Worm (Caenorhabditis elegans) whole organism, young adult: ENCODE measurements around the gene Y49E10.27.
A peak's percentile ranks its signal among the peaks of the same experiment; 100 is the strongest.

ENCODE experiments used
- B0035.1 ChIP-seq: sonication (generic microtip); optimal IDR thresholded peaks from 2 replicates; lab custom pipeline; 2016; ENCODE audit warnings: missing genetic modification characterization, mild to moderate bottlenecking, missing compliant biosample characterization, missing genotype, missing genetic modification reagents
- B0261.1 ChIP-seq: sonication (generic microtip); optimal IDR thresholded peaks from 2 replicates; lab custom pipeline; 2016; ENCODE audit warnings: mild to moderate bottlenecking, missing genetic modification characterization, moderate library complexity, missing compliant biosample characterization
- B0336.3 ChIP-seq: fragments of 200-800 bp; sonication (Bioruptor generic); IDR thresholded peaks from 2 replicates; pipeline ENCODE4 v1.3.6; 2022; ENCODE audit warnings: missing genetic modification characterization, missing compliant biosample characterization
- D2030.7 ChIP-seq: fragments of 200-800 bp; sonication (Bioruptor generic); IDR thresholded peaks from 2 replicates; pipeline ENCODE4 v1.3.6; 2022; ENCODE audit warnings: missing genetic modification reagents, missing genetic modification characterization, missing compliant biosample characterization
- F52B5.7 ChIP-seq: sonication (generic microtip); optimal IDR thresholded peaks from 2 replicates; lab custom pipeline; 2016; ENCODE audit warnings: mild to moderate bottlenecking, missing genetic modification characterization, missing compliant biosample characterization
- F55B11.4 ChIP-seq: sonication (generic microtip); optimal IDR thresholded peaks from 2 replicates; lab custom pipeline; 2016; ENCODE audit warnings: missing compliant biosample characterization, missing genetic modification characterization, borderline replicate concordance; ENCODE audit not compliant: insufficient read depth
- K12H6.12 ChIP-seq: fragments of 200-800 bp; sonication (Bioruptor generic); optimal IDR thresholded peaks from 2 replicates; lab custom pipeline; 2018; ENCODE audit warnings: mild to moderate bottlenecking, missing genetic modification characterization, missing compliant biosample characterization
- T07F8.4 ChIP-seq: sonication (generic microtip); optimal IDR thresholded peaks from 2 replicates; lab custom pipeline; 2016; ENCODE audit warnings: mild to moderate bottlenecking, missing genetic modification characterization, moderate library complexity, missing compliant biosample characterization
- Y67H2A.10 ChIP-seq: fragments of 200-800 bp; sonication (Bioruptor generic); conservative IDR thresholded peaks from 2 replicates; pipeline ENCODE4 v1.3.6; 2022; ENCODE audit warnings: missing genetic modification reagents, missing genetic modification characterization, missing compliant biosample characterization
- Y79H2A.3 ChIP-seq: fragments of 200-800 bp; sonication (Bioruptor generic); conservative IDR thresholded peaks from 2 replicates; pipeline ENCODE4 v1.3.6; 2022; ENCODE audit warnings: missing genetic modification reagents, missing genetic modification characterization, missing compliant biosample characterization
- ama-1 ChIP-seq, 3 experiments: fragments of 150-350 bp in 1 of 3; sonication (generic microtip) in 2 of 3; optimal IDR thresholded peaks; 2 replicates each; lab custom pipeline; 2014 to 2018; ENCODE audit warnings: missing biosample characterization in 2 of 3, missing genetic modification characterization in 2 of 3, missing genetic modification reagents in 2 of 3
- attf-5 ChIP-seq: fragments of 200-800 bp; sonication (Bioruptor generic); optimal IDR thresholded peaks from 2 replicates; lab custom pipeline; 2018; ENCODE audit warnings: mild to moderate bottlenecking, missing genetic modification characterization, missing compliant biosample characterization
- attf-6 ChIP-seq: fragments of 200-800 bp; sonication (Bioruptor generic); IDR thresholded peaks from 2 replicates; pipeline ENCODE4 v1.3.6; 2022; ENCODE audit warnings: missing genetic modification reagents, missing genetic modification characterization, missing compliant biosample characterization
- bed-2 ChIP-seq: fragments of 200-800 bp; sonication (Bioruptor generic); IDR thresholded peaks from 2 replicates; pipeline ENCODE4 v1.3.6; 2022; ENCODE audit warnings: missing genetic modification reagents, missing genetic modification characterization, missing compliant biosample characterization
- cebp-1 ChIP-seq, 2 experiments: fragments of 200-800 bp in 1 of 2; sonication (Bioruptor generic) in 1 of 2; sonication (generic microtip) in 1 of 2; IDR thresholded peaks in 1 of 2; optimal IDR thresholded peaks in 1 of 2; 2 replicates each; pipeline versions ENCODE4 v1.3.6 to Lab custom; 2017 to 2022; ENCODE audit warnings: missing compliant biosample characterization in 2 of 2, missing genetic modification characterization in 2 of 2, mild to moderate bottlenecking in 1 of 2, missing genetic modification reagents in 1 of 2, moderate library complexity in 1 of 2
- die-1 ChIP-seq: sonication (generic microtip); optimal IDR thresholded peaks from 2 replicates; lab custom pipeline; 2016; ENCODE audit warnings: missing genotype, mild to moderate bottlenecking, missing genetic modification characterization, missing compliant biosample characterization
- dpl-1 ChIP-seq: fragments of 150-350 bp; optimal IDR thresholded peaks from 2 replicates; lab custom pipeline; 2014; ENCODE audit warnings: missing biosample characterization, missing genetic modification reagents, missing genetic modification characterization
- efl-1 ChIP-seq: fragments of 150-350 bp; optimal IDR thresholded peaks from 2 replicates; lab custom pipeline; 2014; ENCODE audit warnings: missing biosample characterization, missing genetic modification reagents, missing genetic modification characterization
- ekl-4 ChIP-seq: fragments of 200-800 bp; sonication (Bioruptor generic); IDR thresholded peaks from 2 replicates; pipeline ENCODE4 v1.3.6; 2022; ENCODE audit warnings: missing genetic modification reagents, missing genetic modification characterization, missing compliant biosample characterization
- fkh-3 ChIP-seq: sonication (generic microtip); optimal IDR thresholded peaks from 2 replicates; lab custom pipeline; 2016; ENCODE audit warnings: mild to moderate bottlenecking, missing genetic modification characterization, missing compliant biosample characterization
- gei-17 ChIP-seq: fragments of 200-800 bp; sonication (Bioruptor generic); optimal IDR thresholded peaks from 2 replicates; lab custom pipeline; 2018; ENCODE audit warnings: mild to moderate bottlenecking, missing genetic modification characterization, missing compliant biosample characterization
- him-1 ChIP-seq: sonication (generic microtip); optimal IDR thresholded peaks from 2 replicates; lab custom pipeline; 2016; ENCODE audit warnings: missing genotype, missing genetic modification reagents, missing genetic modification characterization, missing compliant biosample characterization
- hlh-12 ChIP-seq: sonication (generic microtip); optimal IDR thresholded peaks from 2 replicates; lab custom pipeline; 2016; ENCODE audit warnings: missing genetic modification characterization, missing compliant biosample characterization
- hlh-26 ChIP-seq: fragments of 200-800 bp; sonication (Bioruptor generic); conservative IDR thresholded peaks from 2 replicates; pipeline ENCODE4 v1.3.6; 2022; ENCODE audit warnings: missing genetic modification reagents, missing genetic modification characterization, missing compliant biosample characterization
- hrde-1 ChIP-seq: sonication (generic microtip); optimal IDR thresholded peaks from 2 replicates; lab custom pipeline; 2016; ENCODE audit warnings: missing genetic modification characterization, mild to moderate bottlenecking, missing compliant biosample characterization, moderate library complexity, missing genotype, missing genetic modification reagents, borderline replicate concordance
- hsf-1 ChIP-seq: fragments of 200-800 bp; sonication (Bioruptor generic); IDR thresholded peaks from 2 replicates; pipeline ENCODE4 v1.3.6; 2022; ENCODE audit warnings: missing genetic modification reagents, missing genetic modification characterization, missing compliant biosample characterization
- let-526 ChIP-seq: fragments of 200-800 bp; sonication (Bioruptor generic); IDR thresholded peaks from 2 replicates; pipeline ENCODE4 v1.3.6; 2022; ENCODE audit warnings: missing genetic modification reagents, missing genetic modification characterization, missing compliant biosample characterization
- lin-35 ChIP-seq, 3 experiments: fragments of 150-350 bp in 2 of 3; sonication (generic microtip) in 1 of 3; optimal IDR thresholded peaks; 2 replicates each; lab custom pipeline; 2014 to 2018; ENCODE audit warnings: missing biosample characterization in 3 of 3, missing genetic modification characterization in 3 of 3, missing genetic modification reagents in 3 of 3
- lin-54 ChIP-seq: fragments of 200-800 bp; sonication (Bioruptor generic); optimal IDR thresholded peaks from 2 replicates; lab custom pipeline; 2018; ENCODE audit warnings: mild to moderate bottlenecking, missing genetic modification characterization, missing compliant biosample characterization
- madf-8 ChIP-seq: fragments of 200-800 bp; sonication (Bioruptor generic); conservative IDR thresholded peaks from 2 replicates; pipeline ENCODE4 v1.3.6; 2022; ENCODE audit warnings: missing genetic modification reagents, missing genetic modification characterization, missing compliant biosample characterization
- nfyb-1 ChIP-seq: fragments of 200-800 bp; sonication (Bioruptor generic); IDR thresholded peaks from 2 replicates; pipeline ENCODE4 v1.3.6; 2022; ENCODE audit warnings: missing genetic modification reagents, missing genetic modification characterization, missing compliant biosample characterization
- nhr-179 ChIP-seq: sonication (generic microtip); optimal IDR thresholded peaks from 2 replicates; lab custom pipeline; 2016; ENCODE audit warnings: mild to moderate bottlenecking, missing genetic modification characterization, missing compliant biosample characterization
- nhr-90 ChIP-seq: sonication (generic microtip); optimal IDR thresholded peaks from 2 replicates; lab custom pipeline; 2016; ENCODE audit warnings: missing genotype, mild to moderate bottlenecking, missing genetic modification characterization, missing compliant biosample characterization
- repo-1 ChIP-seq: sonication (generic microtip); optimal IDR thresholded peaks from 2 replicates; lab custom pipeline; 2017; ENCODE audit warnings: mild to moderate bottlenecking, missing genetic modification characterization, missing compliant biosample characterization
- rpc-1 ChIP-seq, 2 experiments: fragments of 150-350 bp in 1 of 2; sonication (generic microtip) in 1 of 2; optimal IDR thresholded peaks; 2 replicates each; lab custom pipeline; 2014 to 2018; ENCODE audit warnings: missing biosample characterization in 1 of 2, missing genetic modification characterization in 1 of 2, missing genetic modification reagents in 1 of 2, missing genotype in 1 of 2
- sdz-38 ChIP-seq: sonication (generic microtip); optimal IDR thresholded peaks from 2 replicates; lab custom pipeline; 2016; ENCODE audit warnings: missing genotype, missing genetic modification characterization, missing compliant biosample characterization
- snpc-3.4 ChIP-seq: sonication (generic microtip); optimal IDR thresholded peaks from 2 replicates; lab custom pipeline; 2017; ENCODE audit warnings: missing genetic modification characterization, mild to moderate bottlenecking, missing compliant biosample characterization, antibody characterized with exemption, moderate library complexity, missing genotype, missing genetic modification reagents
- snpc-4 ChIP-seq, 5 experiments: fragments of 150-350 bp in 1 of 5; sonication (generic microtip) in 4 of 5; optimal IDR thresholded peaks; 2 replicates each; lab custom pipeline; 2014 to 2018; ENCODE audit warnings: missing genetic modification characterization in 5 of 5, missing biosample characterization in 3 of 5, antibody characterized with exemption in 2 of 5, mild to moderate bottlenecking in 2 of 5, missing compliant biosample characterization in 2 of 5, missing genotype in 2 of 5, moderate library complexity in 2 of 5, missing genetic modification reagents in 1 of 5
- tbp1 ChIP-seq: fragments of 200-800 bp; sonication (Bioruptor generic); optimal IDR thresholded peaks from 2 replicates; lab custom pipeline; 2018; ENCODE audit warnings: mild to moderate bottlenecking, missing genetic modification characterization, missing compliant biosample characterization
- xnd-1 ChIP-seq: sonication (generic microtip); optimal IDR thresholded peaks from 2 replicates; lab custom pipeline; 2016; ENCODE audit warnings: missing genotype, missing genetic modification reagents, missing genetic modification characterization, missing compliant biosample characterization
- zim-3 ChIP-seq: sonication (generic microtip); optimal IDR thresholded peaks from 2 replicates; lab custom pipeline; 2017; ENCODE audit warnings: mild to moderate bottlenecking, missing genetic modification characterization, moderate library complexity, missing compliant biosample characterization
- ztf-18 ChIP-seq: sonication (generic microtip); optimal IDR thresholded peaks from 2 replicates; lab custom pipeline; 2016; ENCODE audit warnings: missing genotype, mild to moderate bottlenecking, missing genetic modification characterization, missing compliant biosample characterization
- ztf-22 ChIP-seq: fragments of 200-800 bp; sonication (Bioruptor generic); optimal IDR thresholded peaks from 2 replicates; lab custom pipeline; 2018; ENCODE audit warnings: mild to moderate bottlenecking, missing genetic modification characterization, moderate library complexity, missing compliant biosample characterization
- ztf-6 ChIP-seq: fragments of 200-800 bp; sonication (Bioruptor generic); IDR thresholded peaks from 2 replicates; pipeline ENCODE4 v1.3.6; 2022; ENCODE audit warnings: missing genetic modification reagents, missing genetic modification characterization, missing compliant biosample characterization

Y49E10.27 gene

DNA sequence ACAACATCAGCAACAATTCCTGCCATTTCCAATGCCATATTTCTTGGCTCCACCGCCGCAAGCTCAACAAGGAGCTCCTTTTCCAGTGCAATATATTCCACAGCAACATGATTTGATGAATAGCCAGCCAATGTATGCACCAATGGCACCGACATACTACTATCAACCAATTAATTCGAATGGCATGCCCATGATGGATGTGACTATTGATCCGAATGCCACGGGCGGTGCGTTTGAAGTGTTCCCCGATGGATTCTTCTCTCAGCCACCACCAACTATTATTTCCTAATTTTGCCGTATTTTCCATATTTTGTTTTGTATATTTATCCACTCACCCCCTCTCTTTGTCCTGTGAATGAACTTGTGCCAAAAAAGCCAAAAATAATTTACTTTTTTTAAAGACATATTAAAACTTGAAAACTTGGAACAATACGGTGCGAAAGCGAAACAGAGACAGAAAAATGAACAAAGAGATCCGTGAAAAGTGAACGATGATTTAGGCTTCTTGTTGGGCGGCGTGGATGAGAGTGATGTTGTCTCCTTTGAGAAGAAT, 5.3 kb upstream of the Y49E10.27 start (continued):
- TF ChIP-seq hsf-1 (0 out of 2 replicates have a peak, but pooled peaks have one; percentile 24), gei-17 (GFP tag; lab: Kevin White, UChicago) (no peak), Y79H2A.3 (GFP tag; lab: Robert Waterston, UW) (peak; percentile 75; the same call in 1 of the 2 replicates), xnd-1 (tag; lab: Kevin White, UChicago) (peak; percentile 13), ama-1 (optimal IDR thresholded peaks at IDR 0.05; lab: Kevin White, UChicago) (no peak), ama-1 (GFP tag; optimal IDR thresholded peaks at IDR 0.05; lab: Kevin White, UChicago) (peak in 1 of 2 experiments; percentile 9), D2030.7 (GFP tag; lab: Robert Waterston, UW) (peak; percentile 39), B0035.1 (tag; lab: Kevin White, UChicago) (no peak), ztf-18 (tag; lab: Kevin White, UChicago) (no peak), nfyb-1 (0 out of 2 replicates have a peak, but pooled peaks have one; percentile 20), attf-6 (GFP tag; lab: Robert Waterston, UW) (no peak), tbp1 (GFP tag; lab: Kevin White, UChicago) (peak; percentile 41), snpc-3.4 (tag; lab: Kevin White, UChicago) (peak; percentile 34), lin-54 (GFP tag; lab: Kevin White, UChicago) (peak; percentile 42), B0261.1 (tag; lab: Kevin White, UChicago) (no peak), fkh-3 (tag; lab: Kevin White, UChicago) (no peak), hrde-1 (tag; lab: Kevin White, UChicago) (peak; percentile 20), B0336.3 (GFP tag; lab: Robert Waterston, UW) (peak; percentile 69), T07F8.4 (tag; lab: Kevin White, UChicago) (no peak), die-1 (peak; percentile 24), Y67H2A.10 (GFP tag; lab: Robert Waterston, UW) (no peak), madf-8 (GFP tag; lab: Robert Waterston, UW) (peak; percentile 25; the same call in 1 of the 2 replicates), cebp-1 (GFP tag; IDR thresholded peaks at IDR 0.05; lab: Robert Waterston, UW) (no peak), cebp-1 (tag; optimal IDR thresholded peaks at IDR 0.05; lab: Kevin White, UChicago) (peak; percentile 37), zim-3 (tag; lab: Kevin White, UChicago) (peak; percentile 28)

DNA sequence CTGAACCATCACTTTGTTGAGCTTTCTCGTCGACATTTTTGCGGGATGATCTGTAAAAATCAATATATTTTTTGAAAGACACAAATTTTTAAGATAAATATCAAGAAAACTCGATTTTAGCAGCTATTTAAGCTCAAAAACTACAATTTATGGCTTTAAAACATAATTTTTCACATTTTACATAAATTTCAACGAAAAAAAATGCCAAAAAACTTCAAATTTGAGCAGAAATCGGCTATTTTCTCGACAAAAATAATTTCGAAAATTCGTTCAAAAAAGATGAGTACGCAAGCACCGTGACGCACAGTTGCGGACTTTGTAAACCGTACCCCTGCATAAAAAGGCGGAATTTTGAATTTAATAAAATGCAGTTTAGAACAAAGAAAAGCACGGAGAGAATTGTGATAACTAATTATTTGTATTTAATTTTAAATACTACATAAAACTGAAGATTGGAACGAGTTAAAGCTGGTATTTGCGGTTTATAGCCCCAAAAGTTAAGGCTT, 4.6 kb upstream of the Y49E10.27 start, which contains the start of gene snr-6:
Gene snr-6, minus strand, starts transcription at position 51 of the 506 bp plus-strand sequence.
- TF ChIP-seq hlh-26 (GFP tag; lab: Robert Waterston, UW) (no peak), ekl-4 (no peak), F55B11.4 (tag; lab: Kevin White, UChicago) (no peak), ztf-6 (GFP tag; lab: Robert Waterston, UW) (no peak), rpc-1 (optimal IDR thresholded peaks at IDR 0.05; lab: Kevin White, UChicago) (peak; percentile 10), rpc-1 (tag; optimal IDR thresholded peaks at IDR 0.05; lab: Kevin White, UChicago) (no peak), him-1 (peak; percentile 62), let-526 (GFP tag; lab: Robert Waterston, UW) (no peak), sdz-38 (no peak), efl-1 (GFP tag; lab: Kevin White, UChicago) (peak; percentile 83), snpc-4 (GFP tag; optimal IDR thresholded peaks at IDR 0.05; lab: Kevin White, UChicago) (no peak), snpc-4 (tag; optimal IDR thresholded peaks at IDR 0.05; lab: Kevin White, UChicago) (no peak), hrde-1 (tag; lab: Kevin White, UChicago) (no peak), lin-54 (GFP tag; lab: Kevin White, UChicago) (peak; percentile 92), dpl-1 (peak; percentile 90), lin-35 (GFP tag; optimal IDR thresholded peaks at IDR 0.05; lab: Kevin White, UChicago) (peak; percentile 60 to 90 (median 68)), bed-2 (GFP tag; lab: Robert Waterston, UW) (no peak), nhr-179 (no peak), repo-1 (no peak), hlh-12 (tag; lab: Kevin White, UChicago) (no peak), nhr-90 (no peak), hsf-1 (no peak), attf-5 (GFP tag; lab: Kevin White, UChicago) (peak; percentile 17), ztf-22 (GFP tag; lab: Kevin White, UChicago) (no peak), K12H6.12 (no peak), F52B5.7 (tag; lab: Kevin White, UChicago) (no peak)
